Fruit fly (Drosophila melanogaster) whole organism, larva: ENCODE results near the gene CG8176.
A peak's percentile ranks its signal among the peaks of the same experiment; 100 is the strongest.

ENCODE experiments used
- noc ChIP-seq: fragments of 200-800 bp; sonication (Bioruptor generic); optimal IDR thresholded peaks from 3 replicates; lab custom pipeline; 2019; ENCODE audit warnings: missing biosample characterization, mild to moderate bottlenecking, missing genetic modification characterization, moderate library complexity

Gene CG8176

DNA sequence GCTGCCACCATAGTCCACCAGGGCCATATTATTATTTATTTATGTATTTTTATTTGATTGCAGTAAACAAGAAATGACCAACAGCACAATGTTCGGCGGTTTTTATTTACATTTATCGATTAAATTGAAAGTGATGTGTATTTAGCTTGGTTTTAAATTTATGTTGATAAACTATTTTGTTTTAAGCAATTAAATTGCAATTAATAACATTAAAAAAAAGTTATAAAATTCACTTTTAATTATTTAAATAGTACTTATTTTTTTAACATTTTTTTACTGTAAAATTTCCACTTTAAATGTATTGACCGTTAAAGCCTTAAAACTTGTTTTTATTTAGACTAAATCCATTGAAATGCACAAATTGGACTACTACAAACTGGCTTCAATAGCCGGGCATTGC is 54.3 kb downstream of the CG8176 start, which contains the start of gene CG16790:
Gene CG16790 (minus strand): TSS at position 101 of the 400 bp plus-strand sequence.
- no peak for TF ChIP-seq noc

DNA sequence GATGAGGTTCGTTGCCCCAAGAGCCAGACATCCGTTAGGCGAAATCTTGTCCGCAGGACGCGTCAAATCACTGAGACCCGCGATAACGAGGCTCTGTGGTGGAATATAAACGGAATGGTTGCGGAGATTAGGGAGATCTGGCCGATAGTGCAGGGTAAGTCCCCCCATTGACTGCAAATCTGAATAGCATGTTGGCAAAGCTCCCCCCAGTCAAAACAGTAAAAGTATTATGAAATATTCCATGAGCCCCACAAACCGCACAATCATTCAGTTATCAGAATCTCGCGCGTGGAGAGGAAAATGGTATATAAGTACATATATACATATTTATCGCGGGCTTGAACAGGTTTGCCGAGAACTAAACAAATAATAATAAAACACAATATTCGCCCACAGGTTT is 54.9 kb downstream of the CG8176 start:
- no peak for TF ChIP-seq noc

DNA sequence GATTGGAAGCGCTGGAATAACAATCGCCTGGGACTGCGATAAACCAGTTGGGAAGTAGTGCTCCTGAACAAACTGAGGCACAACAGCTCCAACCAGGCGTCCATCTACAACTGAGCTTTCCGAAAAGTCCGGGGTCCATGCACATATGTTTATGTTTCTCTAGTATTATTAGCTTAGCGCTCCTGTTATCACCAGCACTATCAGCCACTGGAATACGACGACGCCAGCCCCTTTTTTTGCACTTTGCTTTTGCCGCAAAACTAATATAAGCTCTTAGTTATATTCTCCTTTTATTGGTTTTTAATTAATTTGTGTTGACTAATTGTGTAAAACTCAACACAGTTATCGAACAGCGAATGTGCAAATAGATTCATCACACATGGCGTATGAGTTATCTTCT is 55.7 kb downstream of the CG8176 start, which contains the start of gene CG9396:
Gene CG9396 (minus strand): TSS at position 101 of the 400 bp plus-strand sequence.
- no peak for TF ChIP-seq noc

DNA sequence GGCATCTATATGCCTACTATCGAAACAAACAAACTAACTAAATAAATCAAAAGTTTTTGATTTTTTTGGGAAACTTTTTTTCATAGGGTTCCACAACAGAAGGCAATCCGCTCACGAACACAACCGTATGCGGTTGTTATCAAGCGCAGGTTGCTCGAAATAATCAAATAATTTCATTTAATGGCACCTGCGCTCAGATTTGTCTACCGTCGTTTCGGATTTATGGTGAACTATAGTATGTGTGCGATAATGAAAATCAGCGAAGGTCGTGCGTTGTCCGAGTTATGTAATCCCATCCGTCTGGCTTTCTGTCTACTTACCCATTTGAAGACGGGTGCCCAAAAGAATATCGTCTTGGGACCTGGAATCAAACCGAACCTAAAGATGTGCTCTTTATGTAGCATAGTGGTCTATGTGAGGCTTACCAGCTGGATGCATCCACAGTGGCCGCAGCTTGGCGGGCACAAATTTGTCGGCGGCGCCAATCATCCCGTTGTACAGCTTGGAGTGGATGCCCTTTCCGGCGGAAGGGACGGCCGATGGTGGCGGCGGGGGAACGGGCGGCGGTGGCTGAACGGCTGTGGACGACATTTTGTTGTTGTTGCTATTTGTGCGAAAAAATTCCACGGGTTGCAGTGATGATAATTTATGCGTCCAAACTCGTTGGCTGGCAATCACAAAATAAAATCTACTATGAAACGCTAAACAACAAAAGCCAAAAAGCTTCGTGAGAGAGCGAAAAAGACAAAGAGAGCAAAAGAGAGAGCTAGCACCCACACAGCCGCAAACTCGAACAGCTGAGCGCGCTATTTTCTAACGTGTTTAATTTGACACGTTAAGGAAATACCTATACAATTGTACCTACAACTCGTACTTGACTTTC is 57.4 kb downstream of the CG8176 start:
- peak; percentile 43 for TF ChIP-seq noc

DNA sequence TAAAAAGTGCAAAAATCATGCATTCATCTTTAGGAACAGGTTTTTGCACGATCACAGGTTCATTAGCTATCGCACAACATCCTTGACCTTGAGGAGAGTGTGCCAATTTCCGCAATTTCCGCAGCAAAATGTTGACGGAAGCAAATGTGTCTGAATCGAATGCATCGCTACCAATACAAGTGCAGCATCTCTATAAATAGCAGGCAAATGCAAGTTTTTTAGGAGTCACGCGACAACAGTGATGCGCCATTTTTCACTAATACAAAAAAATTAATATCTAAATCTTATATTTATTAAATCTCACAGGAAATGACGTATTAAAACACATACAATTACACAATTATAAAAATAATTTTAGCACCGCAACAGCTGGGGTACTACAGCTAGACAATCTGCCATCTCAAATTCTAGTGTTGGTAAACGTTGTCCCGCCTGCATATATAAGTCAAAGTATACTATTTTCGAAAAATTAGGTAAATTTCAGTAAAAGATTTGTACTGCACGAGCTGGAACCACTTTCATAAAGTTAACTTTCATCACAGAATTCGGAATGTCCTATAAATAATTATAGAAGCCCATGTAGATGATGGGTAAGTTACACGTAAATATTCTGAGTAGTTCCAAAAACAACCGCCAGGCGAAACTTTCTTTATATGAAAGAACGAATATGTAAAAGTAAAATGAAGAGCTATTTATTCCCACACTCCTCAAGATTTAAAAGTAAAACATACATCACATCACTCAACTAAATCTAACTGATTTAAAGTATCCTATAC is 58.2 kb downstream of the CG8176 start, which contains the start of gene CG9399:
Gene CG9399 (minus strand): TSS at position 400 of the 776 bp plus-strand sequence.
- peak; percentile 77 for TF ChIP-seq noc
